Fruit fly (Drosophila melanogaster): ENCODE data around the gene CG5418.

DNA sequence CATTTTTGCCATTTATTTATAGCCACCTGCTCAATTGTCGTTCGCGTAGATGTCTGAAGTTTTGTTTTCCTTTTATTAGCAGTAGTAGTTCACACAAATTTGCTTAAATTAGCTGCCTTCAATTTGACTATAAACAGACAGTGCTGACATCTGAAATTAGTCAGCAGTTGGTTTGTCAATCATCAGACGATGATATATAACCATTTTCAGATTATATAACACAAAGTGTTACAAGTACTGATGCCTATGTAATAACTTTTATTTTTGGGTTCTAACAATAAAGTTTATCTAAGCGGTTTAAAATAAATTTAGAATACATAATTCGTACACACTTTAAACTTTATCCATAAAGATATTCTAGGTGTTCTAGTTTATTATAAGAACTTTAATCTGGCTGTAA is 28.7 kb upstream of the CG5418 start:
- no peak for TF ChIP-seq CG8478 (optimal IDR thresholded peaks at IDR 0.05)
- no peak for TF ChIP-seq psq (optimal IDR thresholded peaks at IDR 0.05)
- no peak for TF ChIP-seq Dll (optimal IDR thresholded peaks at IDR 0.05)
- no peak for TF ChIP-seq pan (optimal IDR thresholded peaks at IDR 0.05)
- TF ChIP-seq EcR (GFP tag; optimal IDR thresholded peaks at IDR 0.05): no peak

All from whole organism.